Fruit fly (Drosophila melanogaster) whole organism, embryonic: ENCODE results near the gene CG31551.

Source experiments
- Awh ChIP-seq: fragments of 200-800 bp; sonication (Bioruptor generic); IDR thresholded peaks from 2 replicates; pipeline ENCODE4, ENCODE4 v1.3.6; 2022; ENCODE audit warnings: missing biosample characterization, missing genetic modification characterization
- B-H1 ChIP-seq: fragments of 200-800 bp; sonication (Bioruptor generic); IDR thresholded peaks from 3 replicates; pipeline ENCODE4 v1.3.6; 2022; ENCODE audit warnings: missing biosample characterization, missing genetic modification characterization
- Blimp-1 ChIP-seq: fragments of 200-800 bp; sonication (Bioruptor generic); optimal IDR thresholded peaks from 3 replicates; lab custom pipeline; 2018; ENCODE audit warnings: missing biosample characterization, missing genetic modification characterization, mild to moderate bottlenecking, moderate library complexity, missing genetic modification reagents
- CG10979 ChIP-seq: fragments of 200-800 bp; sonication (Bioruptor generic); optimal IDR thresholded peaks from 2 replicates; lab custom pipeline; 2018; ENCODE audit warnings: missing biosample characterization, mild to moderate bottlenecking, missing genetic modification characterization, moderate library complexity
- CG11723 ChIP-seq: fragments of 200-800 bp; sonication (Bioruptor generic); optimal IDR thresholded peaks from 2 replicates; lab custom pipeline; 2017; ENCODE audit warnings: missing biosample characterization, mild to moderate bottlenecking, missing genetic modification characterization
- CG14710 ChIP-seq: fragments of 200-800 bp; sonication (Bioruptor generic); optimal IDR thresholded peaks from 3 replicates; lab custom pipeline; 2019; ENCODE audit warnings: missing biosample characterization, mild to moderate bottlenecking, missing genetic modification characterization, moderate library complexity
- CG15696 ChIP-seq: fragments of 200-800 bp; sonication (Bioruptor generic); optimal IDR thresholded peaks from 2 replicates; lab custom pipeline; 2019; ENCODE audit warnings: missing biosample characterization, mild to moderate bottlenecking, missing genetic modification characterization, moderate library complexity
- CG1603 ChIP-seq: fragments of 200-800 bp; sonication (Bioruptor generic); optimal IDR thresholded peaks from 2 replicates; lab custom pipeline; 2019; ENCODE audit warnings: missing biosample characterization, mild to moderate bottlenecking, missing genetic modification characterization, moderate library complexity
- CG17186 ChIP-seq: fragments of 200-800 bp; sonication (Bioruptor generic); optimal IDR thresholded peaks from 3 replicates; lab custom pipeline; 2017; ENCODE audit warnings: missing biosample characterization, missing genetic modification reagents, missing genetic modification characterization
- CG17568 ChIP-seq: fragments of 200-800 bp; sonication (Bioruptor generic); optimal IDR thresholded peaks from 2 replicates; lab custom pipeline; 2018; ENCODE audit warnings: missing biosample characterization, mild to moderate bottlenecking, missing genetic modification characterization, moderate library complexity
- CG18476 ChIP-seq: fragments of 200-800 bp; sonication (Bioruptor generic); optimal IDR thresholded peaks from 2 replicates; lab custom pipeline; 2016; ENCODE audit warnings: missing biosample characterization, mild to moderate bottlenecking, missing genetic modification characterization
- CG2129 ChIP-seq: fragments of 200-800 bp; sonication (Bioruptor generic); IDR thresholded peaks from 2 replicates; pipeline ENCODE4 v1.3.6; 2022; ENCODE audit warnings: missing biosample characterization, missing genetic modification characterization; ENCODE audit not compliant: partially characterized antibody
- CG2199 ChIP-seq: fragments of 200-800 bp; sonication (Bioruptor generic); IDR thresholded peaks from 3 replicates; pipeline ENCODE4 v1.3.6; 2022; ENCODE audit warnings: missing biosample characterization, missing genetic modification characterization
- CG2678 ChIP-seq: fragments of 200-800 bp; sonication (Bioruptor generic); optimal IDR thresholded peaks from 3 replicates; lab custom pipeline; 2019; ENCODE audit warnings: missing biosample characterization, mild to moderate bottlenecking, missing genetic modification characterization, moderate library complexity
- CG34224 ChIP-seq: fragments of 200-800 bp; sonication (Bioruptor generic); IDR thresholded peaks from 3 replicates; pipeline ENCODE4 v1.3.6; 2022; ENCODE audit warnings: missing biosample characterization, missing genetic modification characterization; ENCODE audit not compliant: partially characterized antibody
- CG3995 ChIP-seq: fragments of 200-800 bp; sonication (Bioruptor generic); optimal IDR thresholded peaks from 3 replicates; lab custom pipeline; 2016; ENCODE audit warnings: missing biosample characterization, missing genetic modification characterization
- CG4328 ChIP-seq: fragments of 200-800 bp; sonication (Bioruptor generic); optimal IDR thresholded peaks from 3 replicates; lab custom pipeline; 2017; ENCODE audit warnings: missing biosample characterization, missing genetic modification reagents, missing genetic modification characterization
- CG6272 ChIP-seq: fragments of 200-800 bp; sonication (Bioruptor generic); IDR thresholded peaks from 2 replicates; pipeline ENCODE4 v1.3.6; 2022; ENCODE audit warnings: missing biosample characterization, missing genetic modification characterization
- CG7928 ChIP-seq: fragments of 200-800 bp; sonication (Bioruptor generic); optimal IDR thresholded peaks from 2 replicates; lab custom pipeline; 2017; ENCODE audit warnings: missing biosample characterization, mild to moderate bottlenecking, missing genetic modification characterization
- Dad ChIP-seq: fragments of 200-800 bp; sonication (Bioruptor generic); optimal IDR thresholded peaks from 3 replicates; lab custom pipeline; 2016; ENCODE audit warnings: missing biosample characterization, missing genetic modification characterization
- Dll ChIP-seq: fragments of 200-800 bp; sonication (Bioruptor generic); IDR thresholded peaks from 4 replicates; pipeline ENCODE4 v1.3.6; 2022; ENCODE audit warnings: missing biosample characterization, missing genetic modification characterization; ENCODE audit not compliant: partially characterized antibody
- Drgx ChIP-seq: fragments of 200-800 bp; sonication (Bioruptor generic); IDR thresholded peaks from 2 replicates; pipeline ENCODE4 v1.3.6; 2022; ENCODE audit warnings: missing biosample characterization, missing genetic modification characterization
- Ets97D ChIP-seq: fragments of 200-800 bp; sonication (Bioruptor generic); optimal IDR thresholded peaks from 3 replicates; lab custom pipeline; 2016; ENCODE audit warnings: missing biosample characterization, missing genetic modification characterization
- Fer1 ChIP-seq: fragments of 200-800 bp; sonication (Bioruptor generic); optimal IDR thresholded peaks from 2 replicates; lab custom pipeline; 2017; ENCODE audit warnings: missing biosample characterization, mild to moderate bottlenecking, missing genetic modification characterization
- H2.0 ChIP-seq: fragments of 200-800 bp; sonication (Bioruptor generic); IDR thresholded peaks from 2 replicates; pipeline ENCODE4 v1.3.6; 2022; ENCODE audit warnings: missing biosample characterization, missing genetic modification characterization
- HHEX ChIP-seq: fragments of 200-800 bp; sonication (Bioruptor generic); optimal IDR thresholded peaks from 3 replicates; lab custom pipeline; 2017; ENCODE audit warnings: missing biosample characterization, mild to moderate bottlenecking, missing genetic modification characterization, missing genetic modification reagents
- HmgZ ChIP-seq: fragments of 200-800 bp; sonication (Bioruptor generic); optimal IDR thresholded peaks from 2 replicates; lab custom pipeline; 2018; ENCODE audit warnings: missing biosample characterization, mild to moderate bottlenecking, missing genetic modification characterization
- Kr ChIP-seq: fragments of 200-800 bp; sonication (Bioruptor generic); optimal IDR thresholded peaks from 2 replicates; lab custom pipeline; 2017; ENCODE audit warnings: missing biosample characterization, mild to moderate bottlenecking, missing genetic modification characterization
- Meics ChIP-seq: fragments of 200-800 bp; sonication (Bioruptor generic); optimal IDR thresholded peaks from 2 replicates; lab custom pipeline; 2017; ENCODE audit warnings: missing biosample characterization, mild to moderate bottlenecking, missing genetic modification characterization
- Sox100B ChIP-seq: fragments of 200-800 bp; sonication (Bioruptor generic); optimal IDR thresholded peaks from 3 replicates; lab custom pipeline; 2018; ENCODE audit warnings: missing biosample characterization, mild to moderate bottlenecking, missing genetic modification characterization
- Sry-β ChIP-seq: fragments of 200-800 bp; sonication (Bioruptor generic); optimal IDR thresholded peaks from 2 replicates; lab custom pipeline; 2018; ENCODE audit warnings: missing biosample characterization, mild to moderate bottlenecking, missing genetic modification characterization, moderate library complexity
- caup ChIP-seq: fragments of 200-800 bp; sonication (Bioruptor generic); optimal IDR thresholded peaks from 3 replicates; lab custom pipeline; 2017; ENCODE audit warnings: missing biosample characterization, mild to moderate bottlenecking, missing genetic modification characterization, moderate library complexity; ENCODE audit not compliant: severe bottlenecking
- crol ChIP-seq: fragments of 200-800 bp; sonication (Bioruptor generic); IDR thresholded peaks from 2 replicates; pipeline ENCODE4 v1.3.6; 2022; ENCODE audit warnings: missing biosample characterization, missing genetic modification characterization
- disco-r ChIP-seq: fragments of 200-800 bp; sonication (Bioruptor generic); optimal IDR thresholded peaks from 2 replicates; lab custom pipeline; 2016; ENCODE audit warnings: missing biosample characterization, missing genetic modification characterization
- ewg ChIP-seq: fragments of 200-800 bp; sonication (Bioruptor generic); optimal IDR thresholded peaks from 3 replicates; lab custom pipeline; 2017; ENCODE audit warnings: mild to moderate bottlenecking, missing biosample characterization, missing genetic modification reagents, missing genetic modification characterization
- ftz-f1 ChIP-seq: fragments of 200-800 bp; sonication (Bioruptor generic); optimal IDR thresholded peaks from 2 replicates; lab custom pipeline; 2016; ENCODE audit warnings: missing biosample characterization, missing genetic modification characterization
- gro ChIP-seq: fragments of 200-800 bp; sonication (Bioruptor generic); optimal IDR thresholded peaks from 2 replicates; lab custom pipeline; 2016; ENCODE audit warnings: missing biosample characterization, missing genetic modification characterization
- h ChIP-seq: fragments of >200 bp; optimal IDR thresholded peaks from 2 replicates; lab custom pipeline; 2017
- lmd ChIP-seq: fragments of 200-800 bp; sonication (Bioruptor generic); IDR thresholded peaks from 2 replicates; pipeline ENCODE4 v1.3.6; 2022; ENCODE audit warnings: missing biosample characterization, missing genetic modification characterization
- lov ChIP-seq, 2 experiments: fragments of 200-800 bp in 1 of 2; fragments of >200 bp in 1 of 2; sonication (Bioruptor generic) in 1 of 2; IDR thresholded peaks in 1 of 2; optimal IDR thresholded peaks in 1 of 2; 2 replicates in 1 of 2; 3 replicates in 1 of 2; pipeline versions ENCODE4 v1.3.6 to Lab custom; 2017 to 2022; ENCODE audit warnings: missing biosample characterization in 1 of 2, missing genetic modification characterization in 1 of 2
- maf-S ChIP-seq: fragments of 200-800 bp; sonication (Bioruptor generic); optimal IDR thresholded peaks from 2 replicates; lab custom pipeline; 2016; ENCODE audit warnings: missing biosample characterization, missing genetic modification characterization
- onecut ChIP-seq: fragments of 200-800 bp; sonication (Bioruptor generic); IDR thresholded peaks from 2 replicates; pipeline ENCODE4 v1.3.6; 2022; ENCODE audit warnings: missing biosample characterization, missing genetic modification characterization
- pho ChIP-seq: fragments of 200-800 bp; sonication (Bioruptor generic); optimal IDR thresholded peaks from 2 replicates; lab custom pipeline; 2016; ENCODE audit warnings: missing biosample characterization, missing genetic modification characterization
- unc-4 ChIP-seq: fragments of 200-800 bp; sonication (Bioruptor generic); IDR thresholded peaks from 2 replicates; pipeline ENCODE4 v1.3.6; 2022; ENCODE audit warnings: missing biosample characterization, missing genetic modification characterization; ENCODE audit not compliant: partially characterized antibody
- vfl ChIP-seq: fragments of 200-800 bp; sonication (Bioruptor generic); optimal IDR thresholded peaks from 2 replicates; lab custom pipeline; 2016; ENCODE audit warnings: missing biosample characterization, missing genetic modification characterization
- zen ChIP-seq: fragments of 200-800 bp; sonication (Bioruptor generic); optimal IDR thresholded peaks from 3 replicates; lab custom pipeline; 2018; ENCODE audit warnings: missing biosample characterization, mild to moderate bottlenecking, missing genetic modification characterization, moderate library complexity
- zfh1 ChIP-seq: fragments of 200-800 bp; sonication (Bioruptor generic); IDR thresholded peaks from 3 replicates; pipeline ENCODE4 v1.3.6; 2022; ENCODE audit warnings: missing biosample characterization, missing genetic modification characterization

CG31551 gene

DNA sequence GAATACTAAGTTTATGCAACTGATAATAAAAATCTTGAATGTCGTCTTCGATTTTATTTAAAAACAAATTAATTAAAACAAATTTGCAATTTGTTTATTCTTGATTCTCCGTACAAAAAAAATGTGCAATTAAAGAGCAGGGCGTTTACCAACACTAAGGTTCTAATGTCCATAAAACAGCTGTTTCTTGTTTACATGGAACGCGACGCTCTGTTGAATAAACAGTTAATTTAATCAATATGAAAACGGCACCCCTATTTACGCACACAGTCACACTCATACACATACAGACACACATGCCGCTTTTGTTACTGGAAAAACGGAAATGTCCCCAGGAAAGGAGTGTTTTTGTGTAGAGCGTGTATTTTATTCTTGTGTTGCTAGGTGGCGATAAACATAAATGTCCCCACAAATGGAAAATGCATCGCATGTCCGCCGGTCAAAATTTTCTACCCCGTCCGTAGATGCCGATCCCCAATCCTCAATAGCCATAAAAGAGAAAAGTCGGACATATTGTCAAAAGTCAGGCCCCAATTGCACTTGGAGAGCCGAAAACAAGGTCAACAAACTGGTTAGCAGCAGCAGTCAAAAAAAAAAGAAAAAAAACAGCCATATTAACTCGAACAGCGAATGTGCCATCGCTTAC, 4.5 kb upstream of the CG31551 start (continued):
- TF ChIP-seq CG17568 (peak; percentile 91), HmgZ (tag; lab: Kevin White, UChicago) (peak; percentile 89), h (lab: Kevin White, UChicago) (no peak), Ets97D (GFP tag; lab: Kevin White, UChicago) (peak; percentile 63), zfh1 (GFP tag; lab: Robert Waterston, UW) (no peak), unc-4 (no peak), gro (GFP tag; lab: Kevin White, UChicago) (peak; percentile 83), Meics (GFP tag; lab: Kevin White, UChicago) (peak; percentile 78), CG4328 (GFP tag; lab: Kevin White, UChicago) (peak; percentile 89), maf-S (GFP tag; lab: Kevin White, UChicago) (peak; percentile 34), lmd (GFP tag; lab: Robert Waterston, UW) (no peak), CG11723 (GFP tag; lab: Kevin White, UChicago) (peak; percentile 73), zen (tag; lab: Kevin White, UChicago) (peak; percentile 92), Dad (peak; percentile 63), crol (no peak), CG14710 (tag; lab: Kevin White, UChicago) (peak; percentile 79)

- TF ChIP-seq CG10979 (tag; lab: Kevin White, UChicago) (peak; percentile 79), CG1603 (tag; lab: Kevin White, UChicago) (peak; percentile 96), lov (optimal IDR thresholded peaks at IDR 0.05; lab: Kevin White, UChicago) (no peak), lov (GFP tag; IDR thresholded peaks at IDR 0.05; lab: Robert Waterston, UW) (no peak), ftz-f1 (peak; percentile 74), Sry-β (GFP tag; lab: Kevin White, UChicago) (peak; percentile 70), Fer1 (peak; percentile 96), Kr (GFP tag; lab: Kevin White, UChicago) (peak; percentile 86), pho (GFP tag; lab: Kevin White, UChicago) (peak; percentile 93), Awh (no peak), CG6272 (GFP tag; lab: Robert Waterston, UW) (peak; percentile 49; the same call in 1 of the 2 replicates), caup (GFP tag; lab: Kevin White, UChicago) (peak; percentile 98), CG17186 (GFP tag; lab: Kevin White, UChicago) (peak; percentile 95), CG2199 (GFP tag; lab: Robert Waterston, UW) (no peak), disco-r (GFP tag; lab: Kevin White, UChicago) (peak; percentile 90), Sox100B (GFP tag; lab: Kevin White, UChicago) (peak; percentile 90), ewg (GFP tag; lab: Kevin White, UChicago) (peak; percentile 93), CG34224 (GFP tag; lab: Robert Waterston, UW) (no peak), Drgx (GFP tag; lab: Robert Waterston, UW) (no peak), CG2129 (GFP tag; lab: Robert Waterston, UW) (no peak), HHEX (GFP tag; lab: Kevin White, UChicago) (peak; percentile 96), onecut (peak; percentile 93), B-H1 (GFP tag; lab: Robert Waterston, UW) (no peak), CG15696 (peak; percentile 50), vfl (GFP tag; lab: Kevin White, UChicago) (peak; percentile 89), Dll (GFP tag; lab: Robert Waterston, UW) (no peak), CG18476 (GFP tag; lab: Kevin White, UChicago) (peak; percentile 74), H2.0 (no peak), CG7928 (GFP tag; lab: Kevin White, UChicago) (peak; percentile 76), Blimp-1 (GFP tag; lab: Kevin White, UChicago) (peak; percentile 65), CG3995 (GFP tag; lab: Kevin White, UChicago) (peak; percentile 83), CG2678 (tag; lab: Kevin White, UChicago) (peak; percentile 81)
These were observed 3.4 kb upstream of the CG31551 start, which contains the start of the genes Dph4, Spec2 and RpL13A for dm6 chr3R:5624115-5624878. TSS of gene Dph4 (minus strand) at chr3R:5624125. TSS of gene Spec2 (minus strand) at chr3R:5624125. TSS of gene RpL13A (plus strand) at chr3R:5624474.
